Fruit fly (Drosophila melanogaster): ENCODE measurements around the gene Obp83b.

Obp83b gene

dm6 chr3R:5976717-5977116 lies at the start of gene Obp83b:
Gene Obp83b (minus strand): TSS chr3R:5976817.
- TF ChIP-seq CG2202 (tag; optimal IDR thresholded peaks at IDR 0.05) (no peak), psq (GFP tag; optimal IDR thresholded peaks at IDR 0.05) (no peak), CG18764 (GFP tag; optimal IDR thresholded peaks at IDR 0.05) (no peak), repo (GFP tag; optimal IDR thresholded peaks at IDR 0.05) (no peak), CG3065 (GFP tag; optimal IDR thresholded peaks at IDR 0.05) (no peak), ash1 (GFP tag; optimal IDR thresholded peaks at IDR 0.05) (no peak), dmrt99B (tag; optimal IDR thresholded peaks at IDR 0.05) (no peak), CG17328 (GFP tag; IDR thresholded peaks at IDR 0.05) (no peak), CG2116 (GFP tag; optimal IDR thresholded peaks at IDR 0.05) (no peak)

- TF ChIP-seq fd102C (GFP tag; optimal IDR thresholded peaks at IDR 0.05) = no peak
- TF ChIP-seq row (GFP tag; IDR thresholded peaks at IDR 0.05) = no peak
- no peak for TF ChIP-seq CG15269 (tag; optimal IDR thresholded peaks at IDR 0.05)
- no peak for TF ChIP-seq otp (GFP tag; IDR thresholded peaks at IDR 0.05)
- TF ChIP-seq CG17829 (tag; optimal IDR thresholded peaks at IDR 0.05) = no peak
- TF ChIP-seq CG8944 (GFP tag; optimal IDR thresholded peaks at IDR 0.05) = no peak
- TF ChIP-seq Blimp-1 (GFP tag; optimal IDR thresholded peaks at IDR 0.05) = no peak
These were observed 48.6 kb upstream of the Obp83b start for dm6 chr3R:6025227-6025626.

dm6 chr3R:6011832-6012231 lies 35.2 kb upstream of the Obp83b start, which contains the start of gene CG10280:
Gene CG10280 (minus strand): TSS chr3R:6011932.
- TF ChIP-seq Ets65A (GFP tag) (peak; percentile 57), D19B (GFP tag; optimal IDR thresholded peaks at IDR 0.05) (no peak)

dm6 chr3R:6009510-6010407 lies 33.1 kb upstream of the Obp83b start:
- peak; percentile 21 for TF ChIP-seq CG1603 (tag; optimal IDR thresholded peaks at IDR 0.05)
- no peak for TF ChIP-seq Spps (tag; optimal IDR thresholded peaks at IDR 0.05)
- TF ChIP-seq gsb (GFP tag; IDR thresholded peaks at IDR 0.05) = no peak
- no peak for TF ChIP-seq CG33213 (GFP tag; optimal IDR thresholded peaks at IDR 0.05)
- no peak for TF ChIP-seq lab (GFP tag; optimal IDR thresholded peaks at IDR 0.05)
- TF ChIP-seq B-H1 (GFP tag; IDR thresholded peaks at IDR 0.05) = no peak
- no peak for TF ChIP-seq Med (GFP tag)
- TF ChIP-seq sisA (GFP tag; IDR thresholded peaks at IDR 0.05) = no peak
- TF ChIP-seq Dfd (GFP tag; optimal IDR thresholded peaks at IDR 0.05) = no peak
- TF ChIP-seq odd (GFP tag; optimal IDR thresholded peaks at IDR 0.05) = no peak
- no peak for TF ChIP-seq bowl (GFP tag; IDR thresholded peaks at IDR 0.05)
- TF ChIP-seq Nf-YB (GFP tag; optimal IDR thresholded peaks at IDR 0.05) = no peak
- no peak for TF ChIP-seq CG15696 (tag; optimal IDR thresholded peaks at IDR 0.05)
- TF ChIP-seq CG10431 (GFP tag; optimal IDR thresholded peaks at IDR 0.05) = no peak
- no peak for TF ChIP-seq yki (optimal IDR thresholded peaks at IDR 0.05)
- TF ChIP-seq sens (GFP tag) = peak; percentile 34
- TF ChIP-seq Sry-δ (GFP tag; optimal IDR thresholded peaks at IDR 0.05) = peak; percentile 49
- no peak for TF ChIP-seq Hmr (GFP tag; optimal IDR thresholded peaks at IDR 0.05)
- no peak for TF ChIP-seq CG7357 (GFP tag; IDR thresholded peaks at IDR 0.05)
- TF ChIP-seq CG15514 (GFP tag; optimal IDR thresholded peaks at IDR 0.05) = no peak
- peak; percentile 77 for TF ChIP-seq Dip2 (GFP tag; IDR thresholded peaks at IDR 0.05)
- no peak for TF ChIP-seq org-1 (GFP tag; optimal IDR thresholded peaks at IDR 0.05)
- TF ChIP-seq kah (GFP tag; optimal IDR thresholded peaks at IDR 0.05) = no peak
- no peak for TF ChIP-seq dysf (GFP tag; IDR thresholded peaks at IDR 0.05)
- peak; percentile 56 for TF ChIP-seq BEAF-32 (GFP tag; optimal IDR thresholded peaks at IDR 0.05)
- TF ChIP-seq CG30431 (GFP tag; optimal IDR thresholded peaks at IDR 0.05) = no peak
- TF ChIP-seq Myb (GFP tag; optimal IDR thresholded peaks at IDR 0.05) = peak; percentile 28
- no peak for TF ChIP-seq CG16863 (GFP tag; optimal IDR thresholded peaks at IDR 0.05)

All from whole organism, embryonic.